Fruit fly (Drosophila melanogaster) whole organism, embryonic: ENCODE measurements around the gene Idgf3.
A peak's percentile ranks its signal among the peaks of the same experiment; 100 is the strongest.

Experiments used
- Ada2b ChIP-seq: fragments of 200-800 bp; sonication (Bioruptor generic); IDR thresholded peaks from 2 replicates; pipeline ENCODE4 v1.3.6; 2022; ENCODE audit warnings: missing biosample characterization, missing genetic modification characterization
- BtbVII ChIP-seq: fragments of 200-800 bp; sonication (Bioruptor generic); optimal IDR thresholded peaks from 3 replicates; lab custom pipeline; 2017; ENCODE audit warnings: missing biosample characterization, mild to moderate bottlenecking, missing genetic modification characterization
- CG10147 ChIP-seq: fragments of 200-800 bp; sonication (Bioruptor generic); optimal IDR thresholded peaks from 2 replicates; lab custom pipeline; 2019; ENCODE audit warnings: missing biosample characterization, mild to moderate bottlenecking, missing genetic modification characterization, moderate library complexity
- CG10209 ChIP-seq: fragments of 200-800 bp; sonication (Bioruptor generic); optimal IDR thresholded peaks from 3 replicates; lab custom pipeline; 2017; ENCODE audit warnings: missing biosample characterization, mild to moderate bottlenecking, missing genetic modification characterization, missing genetic modification reagents
- CG10274 ChIP-seq: fragments of 200-800 bp; sonication (Bioruptor generic); optimal IDR thresholded peaks from 3 replicates; lab custom pipeline; 2017; ENCODE audit warnings: missing biosample characterization, mild to moderate bottlenecking, missing genetic modification characterization
- CG10654 ChIP-seq: fragments of 200-800 bp; sonication (Bioruptor generic); optimal IDR thresholded peaks from 2 replicates; lab custom pipeline; 2016; ENCODE audit warnings: missing biosample characterization, missing genetic modification characterization
- CG11247 ChIP-seq: fragments of 200-800 bp; sonication (Bioruptor generic); IDR thresholded peaks from 2 replicates; pipeline ENCODE4 v1.3.6; 2022; ENCODE audit warnings: missing biosample characterization, missing genetic modification characterization
- CG11695 ChIP-seq: fragments of 200-800 bp; sonication (Bioruptor generic); IDR thresholded peaks from 3 replicates; pipeline ENCODE4 v1.3.6; 2022; ENCODE audit warnings: missing biosample characterization, missing genetic modification characterization
- CG12104 ChIP-seq: fragments of 200-800 bp; sonication (Bioruptor generic); optimal IDR thresholded peaks from 3 replicates; lab custom pipeline; 2016; ENCODE audit warnings: missing biosample characterization, missing genetic modification characterization
- CG13287 ChIP-seq: fragments of 200-800 bp; sonication (Bioruptor generic); IDR thresholded peaks from 2 replicates; pipeline ENCODE4 v1.3.6; 2022; ENCODE audit warnings: missing biosample characterization, missing genetic modification characterization; ENCODE audit not compliant: partially characterized antibody
- CG15073 ChIP-seq: fragments of 200-800 bp; sonication (Bioruptor generic); optimal IDR thresholded peaks from 2 replicates; lab custom pipeline; 2016; ENCODE audit warnings: missing biosample characterization, missing genetic modification characterization
- CG16779 ChIP-seq: fragments of 200-800 bp; sonication (Bioruptor generic); IDR thresholded peaks from 2 replicates; pipeline ENCODE4 v1.3.6; 2022; ENCODE audit warnings: missing biosample characterization, missing genetic modification characterization
- CG17568 ChIP-seq: fragments of 200-800 bp; sonication (Bioruptor generic); optimal IDR thresholded peaks from 2 replicates; lab custom pipeline; 2018; ENCODE audit warnings: missing biosample characterization, mild to moderate bottlenecking, missing genetic modification characterization, moderate library complexity
- CG18262 ChIP-seq: fragments of 200-800 bp; optimal IDR thresholded peaks from 3 replicates; lab custom pipeline; 2019; ENCODE audit warnings: missing biosample characterization, mild to moderate bottlenecking, missing genetic modification characterization, moderate library complexity
- CG2129 ChIP-seq: fragments of 200-800 bp; sonication (Bioruptor generic); IDR thresholded peaks from 2 replicates; pipeline ENCODE4 v1.3.6; 2022; ENCODE audit warnings: missing biosample characterization, missing genetic modification characterization; ENCODE audit not compliant: partially characterized antibody
- CG2875 ChIP-seq: fragments of 200-800 bp; sonication (Bioruptor generic); optimal IDR thresholded peaks from 2 replicates; lab custom pipeline; 2017; ENCODE audit warnings: missing biosample characterization, mild to moderate bottlenecking, missing genetic modification characterization, missing genetic modification reagents
- CG2889 ChIP-seq: fragments of 200-800 bp; sonication (Bioruptor generic); IDR thresholded peaks from 3 replicates; pipeline ENCODE4 v1.3.6; 2022; ENCODE audit warnings: missing biosample characterization, missing genetic modification characterization
- CG31224 ChIP-seq: fragments of 200-800 bp; sonication (Bioruptor generic); IDR thresholded peaks from 2 replicates; pipeline ENCODE4 v1.3.6; 2022; ENCODE audit warnings: missing biosample characterization, missing genetic modification characterization
- CG3726 ChIP-seq: fragments of 200-800 bp; sonication (Bioruptor generic); IDR thresholded peaks from 3 replicates; pipeline ENCODE4, ENCODE4 v1.3.6; 2022; ENCODE audit warnings: missing biosample characterization, missing genetic modification characterization
- CG4707 ChIP-seq: fragments of 200-800 bp; sonication (Bioruptor generic); optimal IDR thresholded peaks from 2 replicates; lab custom pipeline; 2018; ENCODE audit warnings: missing biosample characterization, mild to moderate bottlenecking, missing genetic modification characterization, moderate library complexity
- CG4730 ChIP-seq: fragments of 200-800 bp; sonication (Bioruptor generic); IDR thresholded peaks from 2 replicates; pipeline ENCODE4 v1.3.6; 2022; ENCODE audit warnings: missing biosample characterization, missing genetic modification characterization
- CG4854 ChIP-seq: fragments of 200-800 bp; sonication (Bioruptor generic); optimal IDR thresholded peaks from 2 replicates; lab custom pipeline; 2016; ENCODE audit warnings: missing biosample characterization, missing genetic modification characterization, inconsistent platforms
- CG5245 ChIP-seq: fragments of 200-800 bp; sonication (Bioruptor generic); optimal IDR thresholded peaks from 3 replicates; lab custom pipeline; 2016; ENCODE audit warnings: missing biosample characterization, missing genetic modification characterization
- CG8388 ChIP-seq: fragments of 200-800 bp; sonication (Bioruptor generic); optimal IDR thresholded peaks from 2 replicates; lab custom pipeline; 2019; ENCODE audit warnings: missing biosample characterization, mild to moderate bottlenecking, missing genetic modification characterization, moderate library complexity
- CG8765 ChIP-seq: fragments of 200-800 bp; sonication (Bioruptor generic); IDR thresholded peaks from 2 replicates; pipeline ENCODE4 v1.3.6; 2022; ENCODE audit warnings: missing biosample characterization, missing genetic modification characterization
- E2f1 ChIP-seq: fragments of 200-800 bp; sonication (Bioruptor generic); IDR thresholded peaks from 2 replicates; pipeline ENCODE4 v1.3.6; 2022; ENCODE audit warnings: missing biosample characterization, missing genetic modification characterization
- Fer2 ChIP-seq: fragments of 200-800 bp; sonication (Bioruptor generic); optimal IDR thresholded peaks from 2 replicates; lab custom pipeline; 2018; ENCODE audit warnings: missing biosample characterization, mild to moderate bottlenecking, missing genetic modification characterization, moderate library complexity
- Fer3 ChIP-seq: fragments of 200-800 bp; sonication (Bioruptor generic); optimal IDR thresholded peaks from 2 replicates; lab custom pipeline; 2018; ENCODE audit warnings: missing biosample characterization, mild to moderate bottlenecking, missing genetic modification characterization, moderate library complexity
- HHEX ChIP-seq: fragments of 200-800 bp; sonication (Bioruptor generic); optimal IDR thresholded peaks from 3 replicates; lab custom pipeline; 2017; ENCODE audit warnings: missing biosample characterization, mild to moderate bottlenecking, missing genetic modification characterization, missing genetic modification reagents
- HmgZ ChIP-seq: fragments of 200-800 bp; sonication (Bioruptor generic); optimal IDR thresholded peaks from 2 replicates; lab custom pipeline; 2018; ENCODE audit warnings: missing biosample characterization, mild to moderate bottlenecking, missing genetic modification characterization
- Mrtf ChIP-seq: fragments of 200-800 bp; sonication (Bioruptor generic); IDR thresholded peaks from 3 replicates; pipeline ENCODE4 v1.3.6; 2022; ENCODE audit warnings: missing biosample characterization, missing genetic modification characterization
- Oli ChIP-seq: fragments of 200-800 bp; sonication (Bioruptor generic); optimal IDR thresholded peaks from 2 replicates; lab custom pipeline; 2018; ENCODE audit warnings: missing biosample characterization, mild to moderate bottlenecking, missing genetic modification characterization, moderate library complexity
- Pdp1 ChIP-seq, 2 experiments: fragments of 200-800 bp; sonication (Bioruptor generic); optimal IDR thresholded peaks; 3 replicates each; lab custom pipeline; 2016; ENCODE audit warnings: missing biosample characterization in 2 of 2, missing genetic modification characterization in 2 of 2, mild to moderate bottlenecking in 1 of 2, moderate library complexity in 1 of 2
- Ravus ChIP-seq: fragments of 200-800 bp; sonication (Bioruptor generic); IDR thresholded peaks from 2 replicates; pipeline ENCODE4 v1.3.6; 2022; ENCODE audit warnings: missing biosample characterization, missing genetic modification characterization
- dati ChIP-seq: fragments of 200-800 bp; sonication (Bioruptor generic); IDR thresholded peaks from 2 replicates; pipeline ENCODE4 v1.3.6; 2022; ENCODE audit warnings: missing biosample characterization, missing genetic modification characterization
- dmrt11E ChIP-seq: fragments of 200-800 bp; sonication (Bioruptor generic); optimal IDR thresholded peaks from 3 replicates; lab custom pipeline; 2018; ENCODE audit warnings: missing biosample characterization, mild to moderate bottlenecking, missing genetic modification characterization, moderate library complexity
- ewg ChIP-seq: fragments of 200-800 bp; sonication (Bioruptor generic); optimal IDR thresholded peaks from 3 replicates; lab custom pipeline; 2017; ENCODE audit warnings: mild to moderate bottlenecking, missing biosample characterization, missing genetic modification reagents, missing genetic modification characterization
- fru ChIP-seq: fragments of >200 bp; optimal IDR thresholded peaks from 2 replicates; lab custom pipeline; 2017
- hth ChIP-seq: fragments of >200 bp; optimal IDR thresholded peaks from 2 replicates; lab custom pipeline; 2017; ENCODE audit warnings: inconsistent platforms
- klu ChIP-seq: fragments of 200-800 bp; sonication (Bioruptor generic); IDR thresholded peaks from 2 replicates; pipeline ENCODE4 v1.3.6; 2022; ENCODE audit warnings: missing biosample characterization, missing genetic modification characterization
- lola ChIP-seq, 3 experiments: fragments of >200 bp in 2 of 3; fragments of 200-800 bp in 1 of 3; sonication (Bioruptor generic) in 1 of 3; optimal IDR thresholded peaks; 2 replicates each; lab custom pipeline; 2017 to 2019; ENCODE audit warnings: missing biosample characterization in 3 of 3, missing genetic modification characterization in 3 of 3, mild to moderate bottlenecking in 1 of 3, moderate library complexity in 1 of 3
- onecut ChIP-seq: fragments of 200-800 bp; sonication (Bioruptor generic); IDR thresholded peaks from 2 replicates; pipeline ENCODE4 v1.3.6; 2022; ENCODE audit warnings: missing biosample characterization, missing genetic modification characterization
- otp ChIP-seq: fragments of 200-800 bp; sonication (Bioruptor generic); IDR thresholded peaks from 3 replicates; pipeline ENCODE4, ENCODE4 v1.3.6; 2022; ENCODE audit warnings: missing biosample characterization, missing genetic modification characterization
- pan ChIP-seq, 4 experiments: fragments of >200 bp in 3 of 4; fragments of 200-800 bp in 1 of 4; sonication (Bioruptor generic) in 1 of 4; optimal IDR thresholded peaks in 3 of 4; IDR thresholded peaks in 1 of 4; 2 replicates each; pipeline versions ENCODE4 v1.3.6 to Lab custom; 2017 to 2022; ENCODE audit warnings: missing biosample characterization in 2 of 4, missing genetic modification characterization in 2 of 4, mixed read lengths in 1 of 4
- pros ChIP-seq: fragments of 200-800 bp; sonication (Bioruptor generic); optimal IDR thresholded peaks from 3 replicates; lab custom pipeline; 2019; ENCODE audit warnings: missing biosample characterization, mild to moderate bottlenecking, missing genetic modification characterization, moderate library complexity
- sr ChIP-seq: fragments of 200-800 bp; sonication (Bioruptor generic); IDR thresholded peaks from 3 replicates; pipeline ENCODE4 v1.3.6; 2022; ENCODE audit warnings: missing biosample characterization, missing genetic modification characterization
- trem ChIP-seq: fragments of 200-800 bp; optimal IDR thresholded peaks from 3 replicates; lab custom pipeline; 2019; ENCODE audit warnings: missing biosample characterization, mild to moderate bottlenecking, missing genetic modification characterization, moderate library complexity
- trh ChIP-seq: fragments of 200-800 bp; sonication (Bioruptor generic); optimal IDR thresholded peaks from 2 replicates; lab custom pipeline; 2016; ENCODE audit warnings: missing biosample characterization, missing genetic modification characterization
- twi ChIP-seq: fragments of 200-800 bp; optimal IDR thresholded peaks from 2 replicates; lab custom pipeline; 2019; ENCODE audit warnings: missing biosample characterization, mild to moderate bottlenecking, missing genetic modification characterization, moderate library complexity

The Idgf3 gene

DNA sequence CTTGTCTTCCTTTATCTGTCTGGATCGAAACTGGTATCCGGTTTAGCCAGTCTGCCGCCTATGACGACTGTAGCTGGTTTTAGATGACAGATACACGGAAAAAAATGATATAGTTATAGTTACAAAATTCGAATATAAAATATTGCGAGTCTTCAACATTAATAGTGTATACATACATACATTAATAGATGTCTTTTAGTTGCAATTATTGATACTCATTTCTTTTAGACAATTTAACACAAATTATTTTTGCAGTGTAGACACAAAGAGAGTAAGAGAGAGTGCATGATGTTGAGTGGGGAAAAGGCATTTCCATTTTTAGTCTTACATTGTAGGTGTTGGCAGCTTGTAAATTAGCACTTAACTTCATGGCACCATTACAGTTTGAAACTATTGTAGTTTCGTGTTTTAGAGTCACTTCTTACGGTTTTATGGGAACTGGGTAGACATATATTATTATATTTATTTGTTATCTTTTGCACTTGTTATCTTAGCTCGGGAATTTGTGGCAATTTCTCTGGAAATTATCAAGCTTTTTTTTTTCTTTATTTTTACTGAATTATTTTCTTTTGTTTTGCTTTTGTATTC is 44.6 kb downstream of the Idgf3 start (continued):
- TF ChIP-seq CG10209 (GFP tag; lab: Kevin White, UChicago) (peak; percentile 83), fru (lab: Kevin White, UChicago) (no peak), CG16779 (GFP tag; lab: Robert Waterston, UW) (no peak), Fer3 (tag; lab: Kevin White, UChicago) (no peak), BtbVII (GFP tag; lab: Kevin White, UChicago) (no peak), Ravus (GFP tag; lab: Robert Waterston, UW) (no peak), CG17568 (peak; percentile 84), CG4854 (GFP tag; lab: Kevin White, UChicago) (no peak), CG8388 (GFP tag; lab: Kevin White, UChicago) (peak; percentile 96), CG11247 (GFP tag; lab: Robert Waterston, UW) (peak; percentile 44; the same call in 1 of the 2 replicates), CG10654 (GFP tag; lab: Kevin White, UChicago) (no peak), CG10274 (GFP tag; lab: Kevin White, UChicago) (no peak), CG4707 (GFP tag; lab: Kevin White, UChicago) (peak; percentile 95), Mrtf (GFP tag; lab: Robert Waterston, UW) (peak; percentile 57; the same call in 1 of the 3 replicates), hth (lab: Kevin White, UChicago) (no peak), CG2875 (peak; percentile 88), E2f1 (GFP tag; lab: Robert Waterston, UW) (no peak), CG2129 (GFP tag; lab: Robert Waterston, UW) (no peak), trh (peak; percentile 56), CG4730 (no peak), dmrt11E (tag; lab: Kevin White, UChicago) (peak; percentile 92), CG2889 (GFP tag; lab: Robert Waterston, UW) (peak; percentile 66; the same call in 1 of the 3 replicates), HHEX (GFP tag; lab: Kevin White, UChicago) (no peak), twi (peak; percentile 81), CG10147 (no peak), klu (GFP tag; lab: Robert Waterston, UW) (peak; percentile 64), HmgZ (peak; percentile 86), CG8765 (GFP tag; lab: Robert Waterston, UW) (no peak), CG3726 (no peak), otp (GFP tag; lab: Robert Waterston, UW) (0 out of 3 replicates have a peak, but pooled peaks have one; percentile 9), CG31224 (GFP tag; lab: Robert Waterston, UW) (no peak), lola (GFP tag; optimal IDR thresholded peaks at IDR 0.05; lab: Kevin White, UChicago) (peak in 1 of 3 experiments; percentile 92), Oli (tag; lab: Kevin White, UChicago) (peak; percentile 91), Fer2 (tag; lab: Kevin White, UChicago) (no peak), CG12104 (no peak), CG18262 (tag; lab: Kevin White, UChicago) (no peak), CG11695 (GFP tag; lab: Robert Waterston, UW) (peak; percentile 40; the same call in 1 of the 3 replicates), Pdp1 (GFP tag; optimal IDR thresholded peaks at IDR 0.05; lab: Kevin White, UChicago) (peak in 1 of 2 experiments; percentile 12), onecut (GFP tag; lab: Robert Waterston, UW) (no peak), pros (GFP tag; lab: Kevin White, UChicago) (no peak), trem (tag; lab: Kevin White, UChicago) (no peak), sr (GFP tag; lab: Robert Waterston, UW) (no peak), pan (optimal IDR thresholded peaks at IDR 0.05; lab: Kevin White, UChicago) (no peak), pan (GFP tag; optimal IDR thresholded peaks at IDR 0.05 in 1 of 2, IDR thresholded peaks at IDR 0.05 in 1 of 2) (no peak), CG5245 (GFP tag; lab: Kevin White, UChicago) (no peak), dati (GFP tag; lab: Robert Waterston, UW) (no peak), CG13287 (GFP tag; lab: Robert Waterston, UW) (no peak), ewg (GFP tag; lab: Kevin White, UChicago) (peak; percentile 84), CG15073 (GFP tag; lab: Kevin White, UChicago) (peak; percentile 28), Ada2b (GFP tag; lab: Robert Waterston, UW) (peak; percentile 34; the same call in 1 of the 2 replicates)
